Fruit fly (Drosophila melanogaster): ENCODE results near the gene Antdh.

Antdh gene

dm6 chrX:11149201-11149600 lies 19.7 kb downstream of the Antdh start, which contains the start of gene Lint-1:
TSS of gene Lint-1 (plus strand) at chrX:11149323.
- TF ChIP-seq Snoo (tag; optimal IDR thresholded peaks at IDR 0.05) (no peak), fd96Ca (GFP tag; IDR thresholded peaks at IDR 0.05) (0 out of 3 replicates have a peak, but pooled peaks have one; percentile 37), CG32121 (GFP tag; IDR thresholded peaks at IDR 0.05) (0 out of 2 replicates have a peak, but pooled peaks have one; percentile 33), CG9948 (tag; optimal IDR thresholded peaks at IDR 0.05) (no peak), EcR (GFP tag; optimal IDR thresholded peaks at IDR 0.05) (no peak), CG13204 (GFP tag; optimal IDR thresholded peaks at IDR 0.05) (no peak), CG10348 (GFP tag; IDR thresholded peaks at IDR 0.05) (no peak), CG14655 (GFP tag; optimal IDR thresholded peaks at IDR 0.05) (no peak), Pif1A (GFP tag; optimal IDR thresholded peaks at IDR 0.05) (no peak), CG15710 (tag; optimal IDR thresholded peaks at IDR 0.05) (no peak), CG8301 (tag; optimal IDR thresholded peaks at IDR 0.05) (no peak), rn (GFP tag; IDR thresholded peaks at IDR 0.05) (no peak), CG4496 (GFP tag; IDR thresholded peaks at IDR 0.05) (peak; percentile 52; the same call in 1 of the 3 replicates), CG8159 (tag; optimal IDR thresholded peaks at IDR 0.05) (peak; percentile 4), CG17806 (tag; optimal IDR thresholded peaks at IDR 0.05) (no peak)

dm6 chrX:11148272-11148835 lies 20.5 kb downstream of the Antdh start, which contains the start of gene Ran:
TSS of gene Ran (minus strand) at chrX:11148716.
- TF ChIP-seq CG13204 (GFP tag; optimal IDR thresholded peaks at IDR 0.05) (no peak), Snoo (tag; optimal IDR thresholded peaks at IDR 0.05) (no peak), CG12605 (GFP tag; IDR thresholded peaks at IDR 0.05) (no peak), EcR (GFP tag; optimal IDR thresholded peaks at IDR 0.05) (no peak)

- TF ChIP-seq CG9948 (tag; optimal IDR thresholded peaks at IDR 0.05): no peak
- TF ChIP-seq Ets98B (GFP tag; IDR thresholded peaks at IDR 0.05): peak; percentile 4; the same call in 1 of the 2 replicates
- peak; percentile 34; the same call in 1 of the 2 replicates for TF ChIP-seq CG12605 (GFP tag; IDR thresholded peaks at IDR 0.05)
- peak; percentile 7 for TF ChIP-seq CG8159 (tag; optimal IDR thresholded peaks at IDR 0.05)
- TF ChIP-seq CG17806 (tag; optimal IDR thresholded peaks at IDR 0.05): no peak
These were observed 21.2 kb downstream of the Antdh start for dm6 chrX:11147553-11148067.

- TF ChIP-seq Snoo (tag; optimal IDR thresholded peaks at IDR 0.05) (peak; percentile 15), CG8159 (tag; optimal IDR thresholded peaks at IDR 0.05) (peak; percentile 45), D1 (tag; optimal IDR thresholded peaks at IDR 0.05) (no peak), CG10348 (GFP tag; IDR thresholded peaks at IDR 0.05) (no peak), CG9948 (tag; optimal IDR thresholded peaks at IDR 0.05) (peak; percentile 0), CG12605 (GFP tag; IDR thresholded peaks at IDR 0.05) (no peak), Pif1B (GFP tag; optimal IDR thresholded peaks at IDR 0.05) (peak; percentile 30), CG13204 (GFP tag; optimal IDR thresholded peaks at IDR 0.05) (no peak), fd96Ca (GFP tag; IDR thresholded peaks at IDR 0.05) (peak; percentile 68), rn (GFP tag; IDR thresholded peaks at IDR 0.05) (no peak), CG32121 (GFP tag; IDR thresholded peaks at IDR 0.05) (no peak), CG17806 (tag; optimal IDR thresholded peaks at IDR 0.05) (peak; percentile 29), Ets98B (GFP tag; IDR thresholded peaks at IDR 0.05) (peak; percentile 35), CG34367 (tag; optimal IDR thresholded peaks at IDR 0.05) (peak; percentile 17), CG8301 (tag; optimal IDR thresholded peaks at IDR 0.05) (peak; percentile 20), EcR (GFP tag; optimal IDR thresholded peaks at IDR 0.05) (no peak), CG4496 (GFP tag; IDR thresholded peaks at IDR 0.05) (0 out of 3 replicates have a peak, but pooled peaks have one; percentile 38), gl (tag; optimal IDR thresholded peaks at IDR 0.05) (no peak), Pif1A (GFP tag; optimal IDR thresholded peaks at IDR 0.05) (peak; percentile 39), CG14655 (GFP tag; optimal IDR thresholded peaks at IDR 0.05) (no peak), CG15710 (tag; optimal IDR thresholded peaks at IDR 0.05) (peak; percentile 51)
These were observed 22.2 kb downstream of the Antdh start for dm6 chrX:11146598-11147176.

- TF ChIP-seq CG8159 (tag; optimal IDR thresholded peaks at IDR 0.05) (no peak), EcR (GFP tag; optimal IDR thresholded peaks at IDR 0.05) (no peak), CG14655 (GFP tag; optimal IDR thresholded peaks at IDR 0.05) (no peak), CG12605 (GFP tag; IDR thresholded peaks at IDR 0.05) (no peak), Ets98B (GFP tag; IDR thresholded peaks at IDR 0.05) (no peak), D1 (tag; optimal IDR thresholded peaks at IDR 0.05) (no peak)
These were observed 24.3 kb downstream of the Antdh start for dm6 chrX:11144575-11144974.

dm6 chrX:11143820-11144219 lies 25.0 kb downstream of the Antdh start, which contains the start of gene CG15201:
TSS of gene CG15201 (plus strand) at chrX:11144120.
- no peak for TF ChIP-seq rn (GFP tag; IDR thresholded peaks at IDR 0.05)
- no peak for TF ChIP-seq D1 (tag; optimal IDR thresholded peaks at IDR 0.05)
- no peak for TF ChIP-seq CG12605 (GFP tag; IDR thresholded peaks at IDR 0.05)
- TF ChIP-seq Pif1B (GFP tag; optimal IDR thresholded peaks at IDR 0.05): no peak
- no peak for TF ChIP-seq CG17806 (tag; optimal IDR thresholded peaks at IDR 0.05)
- no peak for TF ChIP-seq CG9948 (tag; optimal IDR thresholded peaks at IDR 0.05)
- no peak for TF ChIP-seq gl (tag; optimal IDR thresholded peaks at IDR 0.05)
- no peak for TF ChIP-seq CG10348 (GFP tag; IDR thresholded peaks at IDR 0.05)
- TF ChIP-seq Pif1A (GFP tag; optimal IDR thresholded peaks at IDR 0.05): no peak
- TF ChIP-seq CG34367 (tag; optimal IDR thresholded peaks at IDR 0.05): no peak
- TF ChIP-seq EcR (GFP tag; optimal IDR thresholded peaks at IDR 0.05): no peak
- TF ChIP-seq Ets98B (GFP tag; IDR thresholded peaks at IDR 0.05): no peak
- TF ChIP-seq CG14655 (GFP tag; optimal IDR thresholded peaks at IDR 0.05): no peak
- TF ChIP-seq CG13204 (GFP tag; optimal IDR thresholded peaks at IDR 0.05): no peak

Measured in whole organism, pupa.